Worm (Caenorhabditis elegans) whole organism, L4/young adult: ENCODE measurements around the gene sox-3.

Source experiments
- W03F9.2 ChIP-seq: fragments of 150-350 bp; optimal IDR thresholded peaks from 2 replicates; lab custom pipeline; 2014; ENCODE audit warnings: missing biosample characterization, missing genetic modification characterization
- dao-5 ChIP-seq: sonication (generic microtip); optimal IDR thresholded peaks from 2 replicates; lab custom pipeline; 2016; ENCODE audit warnings: missing genotype, missing genetic modification characterization, moderate library complexity, missing compliant biosample characterization
- him-1 ChIP-seq: sonication (generic microtip); optimal IDR thresholded peaks from 2 replicates; lab custom pipeline; 2016; ENCODE audit warnings: missing genotype, missing genetic modification reagents, missing genetic modification characterization, missing compliant biosample characterization

Gene sox-3

ce11 chrX:14692905-14693304 lies at the start of gene sox-3:
sox-3 (minus strand) TSS chrX:14693005.
- TF ChIP-seq W03F9.2 (tag; lab: Kevin White, UChicago) (no peak), dao-5 (no peak), him-1 (no peak)

ce11 chrX:14740019-14740418 lies 47.2 kb upstream of the sox-3 start, which contains the start of gene C05G5.1:
C05G5.1 (minus strand) TSS chrX:14740119.
- TF ChIP-seq W03F9.2 (tag; lab: Kevin White, UChicago) = no peak
- no peak for TF ChIP-seq dao-5
- TF ChIP-seq him-1 = no peak

ce11 chrX:14739466-14739865 lies 46.7 kb upstream of the sox-3 start:
- TF ChIP-seq dao-5 (no peak), W03F9.2 (tag; lab: Kevin White, UChicago) (no peak), him-1 (no peak)

ce11 chrX:14737623-14738022 lies 44.8 kb upstream of the sox-3 start:
- TF ChIP-seq him-1 = no peak
- no peak for TF ChIP-seq dao-5
- no peak for TF ChIP-seq W03F9.2 (tag; lab: Kevin White, UChicago)

ce11 chrX:14736955-14737621 lies 44.3 kb upstream of the sox-3 start:
- TF ChIP-seq W03F9.2 (tag; lab: Kevin White, UChicago) (no peak), him-1 (no peak), dao-5 (no peak)

ce11 chrX:14736220-14736619 lies 43.4 kb upstream of the sox-3 start:
- no peak for TF ChIP-seq dao-5
- no peak for TF ChIP-seq W03F9.2 (tag; lab: Kevin White, UChicago)
- TF ChIP-seq him-1 = no peak

- TF ChIP-seq W03F9.2 (tag; lab: Kevin White, UChicago) = no peak
- no peak for TF ChIP-seq dao-5
- no peak for TF ChIP-seq him-1
Observed at ce11 chrX:14731828-14732331, 39.1 kb upstream of the sox-3 start, which contains the start of gene F33C8.4. F33C8.4 (plus strand) TSS chrX:14732281.

- TF ChIP-seq W03F9.2 (tag; lab: Kevin White, UChicago) (no peak), dao-5 (no peak), him-1 (no peak)
Observed at ce11 chrX:14729319-14729718, 36.5 kb upstream of the sox-3 start, which contains the start of gene tsp-8. tsp-8 (minus strand) TSS chrX:14729503.

- TF ChIP-seq dao-5 = no peak
- TF ChIP-seq W03F9.2 (tag; lab: Kevin White, UChicago) = no peak
Observed at ce11 chrX:14724935-14725334, 32.1 kb upstream of the sox-3 start.

- TF ChIP-seq dao-5 = no peak
- no peak for TF ChIP-seq W03F9.2 (tag; lab: Kevin White, UChicago)
- no peak for TF ChIP-seq him-1
Observed at ce11 chrX:14721098-14721497, 28.3 kb upstream of the sox-3 start, which contains the start of gene F33C8.2. F33C8.2 (plus strand) TSS chrX:14721398.

- TF ChIP-seq him-1 (no peak), W03F9.2 (tag; lab: Kevin White, UChicago) (no peak), dao-5 (no peak)
Observed at ce11 chrX:14717782-14718181, 25.0 kb upstream of the sox-3 start.

ce11 chrX:14715459-14715858 lies 22.7 kb upstream of the sox-3 start:
- TF ChIP-seq dao-5 (no peak), him-1 (no peak), W03F9.2 (tag; lab: Kevin White, UChicago) (no peak)

- TF ChIP-seq him-1 (no peak), dao-5 (no peak), W03F9.2 (tag; lab: Kevin White, UChicago) (no peak)
Observed at ce11 chrX:14711168-14711629, 18.4 kb upstream of the sox-3 start, which contains the start of gene atrn-1. atrn-1 (plus strand) TSS chrX:14711579.

- no peak for TF ChIP-seq dao-5
- TF ChIP-seq him-1 = no peak
- no peak for TF ChIP-seq W03F9.2 (tag; lab: Kevin White, UChicago)
Observed at ce11 chrX:14709591-14709990, 16.8 kb upstream of the sox-3 start.

ce11 chrX:14708176-14708642 lies 15.4 kb upstream of the sox-3 start:
- TF ChIP-seq him-1 (peak; percentile 93), dao-5 (peak; percentile 30), W03F9.2 (tag; lab: Kevin White, UChicago) (peak; percentile 68)
